Worm (Caenorhabditis elegans): ENCODE results near the gene daf-7.

Gene daf-7

DNA sequence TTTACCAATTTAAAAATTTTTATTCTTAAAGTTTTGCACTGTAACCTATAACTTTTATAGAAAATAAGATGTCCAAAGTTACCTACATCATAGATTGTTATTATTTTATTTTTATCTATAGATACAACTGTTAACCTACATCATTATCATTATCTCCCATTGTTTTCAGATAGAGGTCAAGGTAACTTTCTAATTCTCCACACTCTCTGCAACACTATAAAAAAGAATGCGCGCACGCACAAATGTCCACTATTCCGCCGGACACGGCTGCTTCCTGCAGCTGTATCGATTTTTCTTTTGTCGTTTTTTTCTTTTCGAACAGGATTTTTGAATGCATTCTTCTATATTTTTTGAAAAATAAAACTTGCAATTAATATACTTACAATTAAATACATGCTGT, 39.0 kb upstream of the daf-7 start:
- peak; percentile 88 for TF ChIP-seq blmp-1 (tag; optimal IDR thresholded peaks at IDR 0.05)
- TF ChIP-seq elt-3 (tag; optimal IDR thresholded peaks at IDR 0.05) = peak in 2 of 6 experiments; percentile 2 to 15
- no peak for TF ChIP-seq lin-14 (GFP tag; optimal IDR thresholded peaks at IDR 0.05)

DNA sequence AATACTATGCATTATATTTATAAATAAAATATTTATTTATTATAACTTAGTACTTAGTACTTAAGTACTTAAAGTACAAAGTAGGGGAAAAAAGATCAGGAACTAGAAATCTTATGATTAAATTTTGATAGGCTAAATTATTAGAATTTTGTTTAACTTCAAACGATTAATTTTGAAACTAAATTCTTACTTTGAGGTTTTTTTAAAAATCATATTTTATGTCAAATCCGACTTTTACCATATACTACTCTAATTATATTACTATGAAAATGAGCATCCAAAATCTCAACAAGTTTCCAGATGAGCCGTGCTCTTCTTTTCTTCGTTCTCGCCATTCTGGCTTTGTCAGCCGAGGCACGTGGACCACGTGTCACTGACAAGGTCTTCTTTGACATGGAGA, 38.5 kb upstream of the daf-7 start, which contains the start of gene cyn-6:
cyn-6 (plus strand) TSS at position 301 of the 400 bp plus-strand sequence.
- TF ChIP-seq ama-1 (optimal IDR thresholded peaks at IDR 0.05) (no peak), ztf-11 (tag; optimal IDR thresholded peaks at IDR 0.05) (no peak), mep-1 (tag; optimal IDR thresholded peaks at IDR 0.05) (no peak), tbx-2 (tag; optimal IDR thresholded peaks at IDR 0.05) (no peak), nhr-19 (GFP tag; conservative IDR thresholded peaks at IDR 0.05) (no peak), mab-9 (GFP tag; IDR thresholded peaks at IDR 0.05) (no peak), unc-30 (tag; optimal IDR thresholded peaks at IDR 0.05) (no peak), ztf-4 (tag; optimal IDR thresholded peaks at IDR 0.05) (no peak), nhr-28 (tag; optimal IDR thresholded peaks at IDR 0.05) (no peak), ets-5 (GFP tag; IDR thresholded peaks at IDR 0.05) (no peak), fos-1 (tag; optimal IDR thresholded peaks at IDR 0.05) (no peak), nhr-11 (tag; optimal IDR thresholded peaks at IDR 0.05) (no peak), nhr-90 (tag; optimal IDR thresholded peaks at IDR 0.05; ENCODE audit: poor library complexity) (no peak), sox-4 (tag; optimal IDR thresholded peaks at IDR 0.05) (no peak), sptf-1 (tag; optimal IDR thresholded peaks at IDR 0.05) (no peak), nhr-84 (tag; optimal IDR thresholded peaks at IDR 0.05) (no peak), tlp-1 (tag; optimal IDR thresholded peaks at IDR 0.05) (no peak)

DNA sequence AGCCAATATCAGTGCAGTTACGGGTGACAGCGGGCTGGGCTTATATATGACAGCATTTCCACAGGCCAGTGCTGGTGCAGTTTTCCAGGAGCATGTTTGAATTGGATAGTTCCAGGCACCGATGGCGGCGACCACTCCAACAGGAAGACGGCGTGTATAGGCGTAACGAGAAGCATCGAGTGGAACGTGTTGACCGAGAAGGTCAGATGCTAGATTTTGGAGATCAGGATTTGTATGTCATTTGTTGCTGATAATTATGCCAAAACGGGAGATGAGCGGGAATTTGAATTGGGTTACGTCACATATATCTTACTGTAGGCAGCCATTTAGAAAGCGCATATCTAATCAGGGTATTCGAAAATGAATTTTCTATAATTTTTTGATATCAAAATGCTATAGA, 36.2 kb upstream of the daf-7 start:
- TF ChIP-seq efl-1 (optimal IDR thresholded peaks at IDR 0.05) (no peak), efl-1 (GFP tag; optimal IDR thresholded peaks at IDR 0.05 in 1 of 2) (peak in 1 of 2 experiments; percentile 82), vab-15 (tag; optimal IDR thresholded peaks at IDR 0.05) (no peak)

DNA sequence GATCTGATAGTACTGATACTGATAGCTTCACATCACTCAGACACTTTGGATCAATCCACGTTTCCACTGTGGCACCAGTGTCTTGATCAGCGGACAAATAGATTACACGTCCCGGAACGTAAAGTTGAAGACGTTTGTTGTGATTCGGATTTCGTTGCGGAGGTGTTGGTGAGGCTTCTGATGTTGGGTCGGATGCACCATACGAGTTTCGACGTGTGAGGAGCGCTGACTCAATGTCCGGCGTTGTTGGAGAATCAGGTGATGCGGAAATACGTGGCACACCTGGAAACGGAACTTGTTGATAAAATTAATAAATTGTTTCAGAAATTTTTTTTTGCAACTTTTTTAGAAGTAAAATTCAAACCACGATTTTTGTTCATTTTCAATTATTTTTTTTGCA, 32.9 kb upstream of the daf-7 start, which contains the start of gene alh-11:
alh-11 (minus strand) TSS at position 101 of the 400 bp plus-strand sequence.
- no peak for TF ChIP-seq ztf-4 (tag; optimal IDR thresholded peaks at IDR 0.05)
- no peak for TF ChIP-seq snpc-4 (tag; optimal IDR thresholded peaks at IDR 0.05)
- no peak for TF ChIP-seq tbx-2 (tag; optimal IDR thresholded peaks at IDR 0.05)
- TF ChIP-seq fos-1 (tag; optimal IDR thresholded peaks at IDR 0.05) = no peak
- TF ChIP-seq C34B4.2 (tag; optimal IDR thresholded peaks at IDR 0.05) = no peak
- TF ChIP-seq pax-3 (tag; optimal IDR thresholded peaks at IDR 0.05) = no peak
- TF ChIP-seq zag-1 (tag; optimal IDR thresholded peaks at IDR 0.05) = no peak

DNA sequence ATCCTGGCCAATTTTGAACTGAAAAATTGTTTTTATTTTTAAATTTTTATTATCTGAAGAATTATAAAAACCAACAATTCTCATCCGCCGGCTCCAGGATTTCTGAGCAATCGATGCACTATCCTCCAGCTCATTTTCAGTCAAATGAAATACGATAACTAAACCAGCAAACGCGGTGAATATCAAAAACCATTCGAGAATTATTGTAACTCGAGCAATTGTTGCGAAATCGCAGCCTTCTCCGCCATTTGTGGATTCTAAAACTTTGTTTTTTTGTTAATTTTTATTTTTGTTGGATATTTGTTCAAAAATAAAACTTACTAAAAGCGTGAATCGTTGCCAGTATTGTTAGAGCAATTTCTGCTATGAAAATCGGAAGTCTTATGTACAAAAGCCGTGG, 29.1 kb upstream of the daf-7 start:
- TF ChIP-seq xbp-1 (tag; optimal IDR thresholded peaks at IDR 0.05) (no peak), efl-1 (optimal IDR thresholded peaks at IDR 0.05) (no peak), efl-1 (GFP tag; optimal IDR thresholded peaks at IDR 0.05 in 1 of 2) (peak in 1 of 2 experiments; percentile 78)

DNA sequence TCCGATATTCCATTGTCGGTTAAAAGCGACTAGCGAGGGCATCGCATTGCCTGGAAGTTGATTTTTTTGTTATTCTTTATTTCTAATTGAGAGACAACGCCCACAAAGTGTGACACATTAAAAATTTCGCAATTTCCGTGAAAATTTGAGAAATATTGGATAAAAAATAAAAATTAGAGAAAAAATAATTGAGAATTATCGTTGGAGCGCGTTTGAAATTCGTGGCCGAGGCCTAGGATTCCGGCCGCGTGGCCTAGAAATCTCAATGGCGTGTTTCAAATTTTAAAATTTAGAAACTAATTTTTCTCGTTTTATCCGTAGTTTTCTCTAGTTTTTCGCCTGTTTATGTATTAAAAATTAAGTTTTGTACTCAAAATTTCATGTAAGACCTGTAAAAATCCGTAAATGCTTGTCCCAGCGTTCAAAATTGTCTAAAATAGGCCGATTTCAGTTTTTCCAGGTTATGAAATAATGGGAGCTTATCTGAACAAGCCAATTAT, 28.3 kb upstream of the daf-7 start, which contains the start of the genes dagl-2 and ppm-1.G:
dagl-2 (minus strand) TSS at position 52 of the 500 bp plus-strand sequence.
ppm-1.G (plus strand) TSS at position 450 of the 500 bp plus-strand sequence.
- no peak for TF ChIP-seq nhr-84 (tag; optimal IDR thresholded peaks at IDR 0.05)
- peak; percentile 74 for TF ChIP-seq xbp-1 (tag; optimal IDR thresholded peaks at IDR 0.05)
- peak; percentile 68 for TF ChIP-seq C04F5.9 (tag; optimal IDR thresholded peaks at IDR 0.05)
- peak; percentile 86 for TF ChIP-seq irx-1 (tag; optimal IDR thresholded peaks at IDR 0.05)
- no peak for TF ChIP-seq mef-2 (tag; optimal IDR thresholded peaks at IDR 0.05)
- TF ChIP-seq ceh-90 (tag; optimal IDR thresholded peaks at IDR 0.05) = peak; percentile 91
- TF ChIP-seq F16B12.6 (tag; optimal IDR thresholded peaks at IDR 0.05) = peak; percentile 12
- TF ChIP-seq aha-1 (tag; optimal IDR thresholded peaks at IDR 0.05) = no peak
- peak; percentile 89 for TF ChIP-seq lin-14 (GFP tag; optimal IDR thresholded peaks at IDR 0.05)
- no peak for TF ChIP-seq hlh-17 (GFP tag; optimal IDR thresholded peaks at IDR 0.05; ENCODE audit: borderline replicate concordance)
- no peak for TF ChIP-seq nhr-11 (tag; optimal IDR thresholded peaks at IDR 0.05)
- peak; percentile 79 for TF ChIP-seq ceh-8 (GFP tag; optimal IDR thresholded peaks at IDR 0.05)
- no peak for TF ChIP-seq aly-2 (tag; optimal IDR thresholded peaks at IDR 0.05)
- no peak for TF ChIP-seq nhr-28 (tag; optimal IDR thresholded peaks at IDR 0.05)
- TF ChIP-seq pag-3 (tag; optimal IDR thresholded peaks at IDR 0.05; ENCODE audit: borderline replicate concordance, insufficient read depth) = no peak
- no peak for TF ChIP-seq ceh-88 (GFP tag; IDR thresholded peaks at IDR 0.05)
- TF ChIP-seq hlh-4 (tag; optimal IDR thresholded peaks at IDR 0.05) = no peak
- peak; percentile 68 to 82 (median 70) for TF ChIP-seq dpl-1 (GFP tag; optimal IDR thresholded peaks at IDR 0.05)
- peak; percentile 83 for TF ChIP-seq snu-23 (GFP tag; optimal IDR thresholded peaks at IDR 0.05)
- no peak for TF ChIP-seq egl-27 (tag; optimal IDR thresholded peaks at IDR 0.05)
- peak; percentile 85 for TF ChIP-seq skn-1 (tag; optimal IDR thresholded peaks at IDR 0.05)
- no peak for TF ChIP-seq ztf-4 (tag; optimal IDR thresholded peaks at IDR 0.05)

Data from whole organism, L1 larva.